Worm (Caenorhabditis elegans) whole organism, dauer: ENCODE results near the gene ipla-5.

Experiments used
- unc-62 ChIP-seq: sonication (generic microtip); optimal IDR thresholded peaks from 2 replicates; lab custom pipeline; 2017; ENCODE audit warnings: missing biosample characterization, missing genetic modification reagents, missing genetic modification characterization

Gene ipla-5

DNA sequence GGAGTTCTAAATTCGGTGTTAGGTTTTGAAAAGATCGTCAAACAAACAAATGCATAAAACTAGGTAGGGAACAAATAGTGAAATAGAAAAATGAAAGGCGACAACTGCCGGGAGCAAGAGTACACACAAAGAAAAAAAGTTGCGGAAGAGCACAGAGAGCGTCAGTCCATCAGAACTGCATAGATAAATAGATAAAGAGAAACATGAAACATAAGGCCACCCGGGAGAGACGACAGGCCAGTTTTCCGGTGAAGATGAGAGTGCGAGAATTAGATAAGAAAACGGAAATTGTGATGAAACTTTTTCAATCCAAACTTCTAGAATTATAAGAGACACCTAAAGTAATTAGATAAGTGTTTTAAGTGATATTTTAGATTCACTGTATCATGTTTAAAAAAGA is 42.7 kb downstream of the ipla-5 start:
- TF ChIP-seq unc-62 (GFP tag; lab: Kevin White, UChicago): no peak

DNA sequence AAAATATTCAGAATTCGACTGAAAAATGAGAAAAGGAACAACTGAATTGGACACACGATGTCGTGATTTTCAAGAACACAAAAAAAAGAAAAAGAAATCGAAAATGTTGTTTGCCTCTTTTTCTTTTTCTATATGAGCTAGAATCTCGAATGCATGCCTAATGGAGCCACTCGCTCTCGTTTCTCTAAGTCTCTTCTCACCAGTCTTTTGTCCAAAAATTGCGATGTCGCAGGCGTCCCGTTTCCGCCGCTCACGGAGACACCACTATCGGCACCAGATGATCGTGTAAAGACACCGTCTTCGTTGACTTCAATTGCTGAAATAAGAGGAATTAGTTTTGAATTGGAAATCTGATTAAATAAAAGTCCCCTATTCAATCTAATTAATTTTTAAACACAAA is 43.6 kb downstream of the ipla-5 start:
- TF ChIP-seq unc-62 (GFP tag; lab: Kevin White, UChicago): no peak

DNA sequence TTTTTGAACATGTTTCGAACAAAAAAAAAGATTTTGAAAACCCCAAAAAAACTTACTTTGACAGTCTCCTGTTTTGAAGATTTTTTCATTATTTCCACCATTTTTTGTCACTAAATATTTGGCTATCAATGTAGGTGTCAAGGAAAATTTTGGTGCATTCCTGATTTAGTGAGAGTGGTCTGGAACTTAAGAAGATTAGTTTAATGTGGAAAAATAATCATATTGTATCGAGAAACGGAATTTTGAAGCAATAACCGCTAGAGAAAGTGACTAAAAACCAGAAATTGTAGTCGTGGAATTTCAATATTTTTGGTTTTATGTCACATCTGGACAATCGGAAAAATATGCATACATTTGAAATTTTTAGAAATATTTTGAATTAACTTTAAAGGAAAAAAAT is 46.8 kb downstream of the ipla-5 start, which contains the start of the genes F20C5.11 and klp-11:
Gene F20C5.11, minus strand, starts transcription at position 101 of the 400 bp plus-strand sequence.
Gene klp-11, minus strand, starts transcription at position 171 of the 400 bp plus-strand sequence.
- no peak for TF ChIP-seq unc-62 (GFP tag; lab: Kevin White, UChicago)

DNA sequence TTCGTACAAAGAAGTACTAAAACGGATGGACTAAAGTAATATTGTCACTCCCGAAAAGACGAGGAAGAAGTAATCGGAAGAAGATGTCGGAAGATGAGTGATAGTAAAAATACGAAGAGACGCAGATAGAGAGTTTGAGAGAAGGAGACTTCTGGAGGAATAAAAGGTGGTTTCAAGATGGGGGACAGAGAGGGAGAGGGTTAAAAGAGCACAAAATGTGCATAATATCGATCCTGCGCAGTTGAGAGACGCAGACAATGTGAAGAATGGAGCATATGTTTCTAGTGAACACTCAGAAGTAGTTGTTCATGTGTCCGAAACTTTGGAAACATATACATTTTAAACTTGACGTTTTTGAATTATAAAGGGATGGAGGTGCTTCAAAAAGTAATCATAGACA is 47.4 kb downstream of the ipla-5 start:
- no peak for TF ChIP-seq unc-62 (GFP tag; lab: Kevin White, UChicago)

DNA sequence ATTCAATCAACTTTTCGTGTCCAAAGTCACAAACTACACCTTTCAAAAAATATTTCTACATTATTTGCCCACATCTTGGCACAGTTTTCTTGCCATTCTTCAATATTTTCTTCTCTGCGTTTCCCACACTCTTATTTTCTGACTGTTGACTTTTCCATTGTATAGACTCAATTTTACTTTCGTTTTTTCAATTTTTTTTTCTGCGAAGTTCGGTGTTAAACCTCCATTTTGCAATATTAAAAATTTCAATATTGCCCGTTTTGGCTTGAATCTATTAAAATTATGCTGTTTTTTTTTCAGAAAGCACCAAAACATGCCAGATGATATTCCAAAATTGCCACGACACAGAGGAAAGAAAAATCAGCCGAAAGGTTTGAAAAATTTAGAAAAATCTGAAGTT is 49.5 kb downstream of the ipla-5 start, which contains the start of gene cdc-50.B:
Gene cdc-50.B, plus strand, starts transcription at position 301 of the 400 bp plus-strand sequence.
- no peak for TF ChIP-seq unc-62 (GFP tag; lab: Kevin White, UChicago)
